Worm (Caenorhabditis elegans) whole organism, young adult: Measurements from ENCODE around the gene F19C6.4.
A peak's percentile ranks its signal among the peaks of the same experiment; 100 is the strongest.

Experiments
- B0035.1 ChIP-seq: sonication (generic microtip); optimal IDR thresholded peaks from 2 replicates; lab custom pipeline; 2016; ENCODE audit warnings: missing genetic modification characterization, mild to moderate bottlenecking, missing compliant biosample characterization, missing genotype, missing genetic modification reagents
- C06A6.2 ChIP-seq: fragments of 200-800 bp; sonication (Bioruptor generic); conservative IDR thresholded peaks from 2 replicates; pipeline ENCODE4 v1.3.6; 2022; ENCODE audit warnings: missing genetic modification characterization, missing compliant biosample characterization
- F22D6.2 ChIP-seq: sonication (generic microtip); optimal IDR thresholded peaks from 2 replicates; lab custom pipeline; 2016; ENCODE audit warnings: mild to moderate bottlenecking, missing genetic modification characterization, missing compliant biosample characterization
- F33H1.4 ChIP-seq: fragments of 200-800 bp; sonication (Bioruptor generic); IDR thresholded peaks from 2 replicates; pipeline ENCODE4 v1.3.6; 2022; ENCODE audit warnings: missing genetic modification reagents, missing genetic modification characterization, missing compliant biosample characterization
- Y67H2A.10 ChIP-seq: fragments of 200-800 bp; sonication (Bioruptor generic); conservative IDR thresholded peaks from 2 replicates; pipeline ENCODE4 v1.3.6; 2022; ENCODE audit warnings: missing genetic modification reagents, missing genetic modification characterization, missing compliant biosample characterization
- aptf-2 ChIP-seq: fragments of 200-800 bp; sonication (Bioruptor generic); conservative IDR thresholded peaks from 2 replicates; pipeline ENCODE4 v1.3.6; 2022; ENCODE audit warnings: missing genetic modification reagents, missing genetic modification characterization, missing compliant biosample characterization
- attf-6 ChIP-seq: fragments of 200-800 bp; sonication (Bioruptor generic); IDR thresholded peaks from 2 replicates; pipeline ENCODE4 v1.3.6; 2022; ENCODE audit warnings: missing genetic modification reagents, missing genetic modification characterization, missing compliant biosample characterization
- bed-1 ChIP-seq: fragments of 200-800 bp; sonication (Bioruptor generic); IDR thresholded peaks from 2 replicates; pipeline ENCODE4 v1.3.6; 2022; ENCODE audit warnings: missing genetic modification reagents, missing genetic modification characterization, missing compliant biosample characterization
- ceh-91 ChIP-seq: fragments of 200-800 bp; sonication (Bioruptor generic); IDR thresholded peaks from 2 replicates; pipeline ENCODE4 v1.3.6; 2022; ENCODE audit warnings: missing genetic modification reagents, missing genetic modification characterization, missing compliant biosample characterization
- die-1 ChIP-seq: sonication (generic microtip); optimal IDR thresholded peaks from 2 replicates; lab custom pipeline; 2016; ENCODE audit warnings: missing genotype, mild to moderate bottlenecking, missing genetic modification characterization, missing compliant biosample characterization
- fkh-3 ChIP-seq: sonication (generic microtip); optimal IDR thresholded peaks from 2 replicates; lab custom pipeline; 2016; ENCODE audit warnings: mild to moderate bottlenecking, missing genetic modification characterization, missing compliant biosample characterization
- let-607 ChIP-seq, 2 experiments: fragments of 200-800 bp in 1 of 2; sonication (Bioruptor generic) in 1 of 2; sonication (generic microtip) in 1 of 2; optimal IDR thresholded peaks; 2 replicates each; lab custom pipeline; 2016 to 2018; ENCODE audit warnings: mild to moderate bottlenecking in 2 of 2, missing compliant biosample characterization in 2 of 2, missing genetic modification characterization in 2 of 2, moderate library complexity in 2 of 2, missing genotype in 1 of 2
- lir-1 ChIP-seq: fragments of 200-800 bp; sonication (Bioruptor generic); conservative IDR thresholded peaks from 2 replicates; pipeline ENCODE4 v1.3.6; 2022; ENCODE audit warnings: missing genetic modification reagents, missing genetic modification characterization, missing compliant biosample characterization
- madf-8 ChIP-seq: fragments of 200-800 bp; sonication (Bioruptor generic); conservative IDR thresholded peaks from 2 replicates; pipeline ENCODE4 v1.3.6; 2022; ENCODE audit warnings: missing genetic modification reagents, missing genetic modification characterization, missing compliant biosample characterization
- nfya-1 ChIP-seq: sonication (generic microtip); optimal IDR thresholded peaks from 2 replicates; lab custom pipeline; 2017; ENCODE audit warnings: antibody characterized with exemption, missing compliant biosample characterization, missing genetic modification characterization, borderline replicate concordance; ENCODE audit not compliant: insufficient read depth
- nhr-179 ChIP-seq: sonication (generic microtip); optimal IDR thresholded peaks from 2 replicates; lab custom pipeline; 2016; ENCODE audit warnings: mild to moderate bottlenecking, missing genetic modification characterization, missing compliant biosample characterization
- nhr-27 ChIP-seq: fragments of 200-800 bp; sonication (Bioruptor generic); optimal IDR thresholded peaks from 2 replicates; lab custom pipeline; 2018; ENCODE audit warnings: mild to moderate bottlenecking, missing genetic modification characterization, moderate library complexity, missing compliant biosample characterization
- nhr-80 ChIP-seq: sonication (generic microtip); optimal IDR thresholded peaks from 2 replicates; lab custom pipeline; 2016; ENCODE audit warnings: missing genetic modification characterization, missing compliant biosample characterization
- snpc-1.3 ChIP-seq: sonication (generic microtip); optimal IDR thresholded peaks from 2 replicates; lab custom pipeline; 2017; ENCODE audit warnings: missing genetic modification characterization, mild to moderate bottlenecking, missing compliant biosample characterization, antibody characterized with exemption, moderate library complexity, missing genotype, missing genetic modification reagents; ENCODE audit not compliant: insufficient read depth
- tbx-9 ChIP-seq: sonication (generic microtip); optimal IDR thresholded peaks from 2 replicates; lab custom pipeline; 2016; ENCODE audit warnings: borderline replicate concordance, missing genetic modification characterization, inconsistent platforms, missing compliant biosample characterization
- unc-62 ChIP-seq: fragments of 150-350 bp; optimal IDR thresholded peaks from 2 replicates; lab custom pipeline; 2014; ENCODE audit warnings: missing biosample characterization, missing genetic modification reagents, missing genetic modification characterization

Gene F19C6.4

DNA sequence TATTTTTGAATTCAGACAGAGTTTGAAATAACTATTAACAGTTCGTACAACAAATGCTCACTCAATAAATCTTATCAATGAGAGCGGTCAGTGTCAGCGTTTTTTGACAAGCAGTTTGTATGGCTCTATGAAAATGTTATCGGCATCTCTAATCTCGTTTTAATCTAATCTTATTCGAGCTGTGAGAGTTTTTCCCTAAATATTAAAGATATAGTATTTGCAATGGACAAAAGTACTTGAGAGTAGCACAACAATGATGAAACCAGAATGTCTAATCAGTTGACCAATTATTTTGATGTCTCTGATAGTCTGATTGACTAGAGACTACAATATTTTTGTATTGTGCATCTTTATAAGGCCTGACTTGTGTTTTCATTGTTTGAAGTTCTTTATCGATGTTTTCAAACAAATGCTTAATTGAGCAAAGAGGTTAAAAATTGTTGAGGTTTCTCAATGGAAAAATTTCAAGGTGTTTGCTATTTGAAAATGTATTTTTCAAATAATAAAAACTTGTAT, 32.9 kb downstream of the F19C6.4 start, which contains the start of gene F19C6.5:
F19C6.5 (minus strand) TSS at position 51 of the 516 bp plus-strand sequence.
- peak; percentile 37 for TF ChIP-seq nhr-80 (tag; lab: Kevin White, UChicago)
- no peak for TF ChIP-seq C06A6.2
- TF ChIP-seq, all 124 proteins: peak for 1

DNA sequence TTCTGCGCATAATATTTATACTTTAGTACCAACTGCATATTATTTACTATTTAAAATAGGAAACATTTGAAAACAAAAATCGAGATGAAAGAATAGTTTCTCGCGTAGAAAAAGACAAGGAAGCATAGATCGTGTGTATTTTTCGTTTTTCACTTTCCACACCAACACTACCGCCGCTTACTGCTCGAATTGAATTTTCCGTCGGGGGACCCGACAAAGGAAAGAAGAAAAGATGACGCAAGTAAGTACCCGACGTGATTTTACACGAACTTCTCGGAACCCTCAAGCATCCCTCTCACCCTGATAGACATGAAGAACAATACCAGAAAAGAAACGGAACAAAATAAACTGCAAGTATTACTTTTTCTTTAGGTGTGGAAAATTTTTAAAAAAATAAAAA, 36.6 kb downstream of the F19C6.4 start:
- TF ChIP-seq snpc-1.3 (no peak), F22D6.2 (tag; lab: Kevin White, UChicago) (no peak), ceh-91 (GFP tag; lab: Robert Waterston, UW) (no peak), die-1 (tag; lab: Kevin White, UChicago) (no peak), bed-1 (no peak)

DNA sequence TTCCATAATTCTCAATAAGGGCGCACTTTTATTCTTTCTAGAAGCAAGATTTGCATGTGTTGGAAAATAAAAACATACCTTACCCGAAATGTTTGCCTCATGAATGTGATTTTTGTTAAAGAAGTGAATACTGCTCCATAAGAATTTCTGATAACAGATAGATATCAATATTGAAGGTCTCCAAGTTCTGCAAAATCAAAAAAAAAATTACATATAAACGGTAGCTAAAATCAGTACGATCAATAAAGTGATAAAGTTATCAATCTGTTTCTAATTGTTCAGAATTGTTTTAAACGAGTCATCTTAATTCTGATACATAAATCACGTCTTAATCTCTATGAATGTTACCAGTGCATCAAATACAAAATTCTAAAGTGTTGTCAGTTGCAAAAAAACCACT, 41.6 kb downstream of the F19C6.4 start, which contains the start of gene mgl-1:
mgl-1 (minus strand) TSS at position 101 of the 400 bp plus-strand sequence.
- no peak for TF ChIP-seq fkh-3
- no peak for TF ChIP-seq aptf-2 (GFP tag; lab: Robert Waterston, UW)
- TF ChIP-seq madf-8, result no peak

DNA sequence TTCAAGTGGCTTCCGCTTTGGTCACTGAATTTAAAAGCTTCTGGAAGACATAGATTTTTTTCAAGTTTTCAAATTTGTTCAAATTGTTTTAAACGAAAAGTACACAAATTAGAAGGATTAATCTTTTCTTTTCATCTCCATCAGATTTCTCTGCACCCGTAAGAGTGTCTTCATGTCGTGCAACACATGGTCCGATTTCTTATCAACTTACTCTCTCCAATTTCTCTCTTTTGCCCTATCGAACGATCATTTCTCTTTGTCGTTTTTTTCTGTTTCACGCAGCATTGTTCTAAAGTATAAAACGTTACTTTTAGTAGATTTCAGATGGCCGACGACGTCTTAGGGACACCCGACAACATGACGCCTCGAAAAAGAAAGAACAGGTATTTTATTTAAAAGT, 52.5 kb downstream of the F19C6.4 start, which contains the start of gene pssy-1:
pssy-1 (plus strand) TSS at position 318 of the 400 bp plus-strand sequence.
- TF ChIP-seq Y67H2A.10 (no peak), fkh-3 (no peak), lir-1 (GFP tag; lab: Robert Waterston, UW) (no peak), aptf-2 (GFP tag; lab: Robert Waterston, UW) (no peak), nhr-27 (tag; lab: Kevin White, UChicago) (no peak), let-607 (tag; optimal IDR thresholded peaks at IDR 0.05; lab: Kevin White, UChicago) (no peak), F33H1.4 (no peak), attf-6 (no peak), B0035.1 (tag; lab: Kevin White, UChicago) (no peak), nhr-179 (no peak), unc-62 (GFP tag; lab: Kevin White, UChicago) (no peak), tbx-9 (tag; lab: Kevin White, UChicago) (no peak), nfya-1 (no peak)
